Fruit fly (Drosophila melanogaster): Measurements from ENCODE around the gene CG8475.

DNA sequence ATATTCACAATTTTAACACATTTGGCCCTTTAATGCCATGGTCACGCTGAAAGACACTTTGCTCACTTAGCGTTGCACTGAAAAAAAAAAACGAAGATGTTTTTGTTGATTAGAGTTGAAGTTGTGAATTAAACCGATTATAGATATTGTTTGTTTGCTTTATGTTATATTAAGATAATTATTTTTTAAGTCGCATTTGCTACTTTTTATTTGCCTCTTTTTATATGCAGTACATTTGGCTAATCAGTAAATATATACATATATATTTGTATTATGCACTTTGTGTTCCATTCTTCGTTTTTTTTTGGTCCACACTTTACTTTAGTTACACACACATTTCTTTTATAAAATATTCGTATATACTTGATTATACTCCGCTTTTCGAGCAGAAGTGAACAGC, 33.5 kb upstream of the CG8475 start:
- TF ChIP-seq EcR (GFP tag; optimal IDR thresholded peaks at IDR 0.05) (no peak), CG8478 (optimal IDR thresholded peaks at IDR 0.05) (no peak), usp (GFP tag; optimal IDR thresholded peaks at IDR 0.05) (no peak), pan (optimal IDR thresholded peaks at IDR 0.05) (no peak), psq (optimal IDR thresholded peaks at IDR 0.05) (no peak)

All from whole organism.